Worm (Caenorhabditis elegans): ENCODE data around the gene sph-1.

sph-1 gene

ce11 chrIV:8133536-8133935 is at the start of gene sph-1:
sph-1 (minus strand) TSS chrIV:8133558.
- TF ChIP-seq ztf-29 (GFP tag; IDR thresholded peaks at IDR 0.05) (no peak), ztf-23 (GFP tag; IDR thresholded peaks at IDR 0.05) (no peak), T22C8.4 (GFP tag; IDR thresholded peaks at IDR 0.05) (no peak), med-1 (GFP tag; optimal IDR thresholded peaks at IDR 0.05; ENCODE audit: insufficient read depth) (no peak), cog-1 (tag; optimal IDR thresholded peaks at IDR 0.05) (no peak), klf-2 (GFP tag; conservative IDR thresholded peaks at IDR 0.05) (no peak), flt-1 (GFP tag; IDR thresholded peaks at IDR 0.05) (no peak), tab-1 (GFP tag; IDR thresholded peaks at IDR 0.05) (no peak)

- TF ChIP-seq cog-1 (tag; optimal IDR thresholded peaks at IDR 0.05) (no peak), ztf-29 (GFP tag; IDR thresholded peaks at IDR 0.05) (no peak)
Measured at ce11 chrIV:8182566-8182965, 49.2 kb upstream of the sph-1 start.

- no peak for TF ChIP-seq cog-1 (tag; optimal IDR thresholded peaks at IDR 0.05)
- TF ChIP-seq ztf-23 (GFP tag; IDR thresholded peaks at IDR 0.05) = no peak
- TF ChIP-seq ztf-29 (GFP tag; IDR thresholded peaks at IDR 0.05) = no peak
- TF ChIP-seq ref-1 (GFP tag; conservative IDR thresholded peaks at IDR 0.05) = no peak
- no peak for TF ChIP-seq med-1 (GFP tag; optimal IDR thresholded peaks at IDR 0.05; ENCODE audit: insufficient read depth)
- TF ChIP-seq flt-1 (GFP tag; IDR thresholded peaks at IDR 0.05) = no peak
- TF ChIP-seq tab-1 (GFP tag; IDR thresholded peaks at IDR 0.05) = no peak
- no peak for TF ChIP-seq klf-2 (GFP tag; conservative IDR thresholded peaks at IDR 0.05)
- no peak for TF ChIP-seq T22C8.4 (GFP tag; IDR thresholded peaks at IDR 0.05)
Measured at ce11 chrIV:8181404-8181803, 48.0 kb upstream of the sph-1 start.

ce11 chrIV:8175686-8176532 is 42.6 kb upstream of the sph-1 start, which contains the start of gene pct-1:
pct-1 (plus strand) TSS chrIV:8176482.
- TF ChIP-seq T22C8.4 (GFP tag; IDR thresholded peaks at IDR 0.05) = no peak
- no peak for TF ChIP-seq med-1 (GFP tag; optimal IDR thresholded peaks at IDR 0.05; ENCODE audit: insufficient read depth)
- TF ChIP-seq cog-1 (tag; optimal IDR thresholded peaks at IDR 0.05) = no peak
- TF ChIP-seq tab-1 (GFP tag; IDR thresholded peaks at IDR 0.05) = no peak
- TF ChIP-seq flt-1 (GFP tag; IDR thresholded peaks at IDR 0.05) = no peak
- no peak for TF ChIP-seq ztf-23 (GFP tag; IDR thresholded peaks at IDR 0.05)
- no peak for TF ChIP-seq ztf-29 (GFP tag; IDR thresholded peaks at IDR 0.05)
- TF ChIP-seq ref-1 (GFP tag; conservative IDR thresholded peaks at IDR 0.05) = no peak
- TF ChIP-seq klf-2 (GFP tag; conservative IDR thresholded peaks at IDR 0.05) = no peak

ce11 chrIV:8174792-8175191 is 41.4 kb upstream of the sph-1 start:
- TF ChIP-seq T22C8.4 (GFP tag; IDR thresholded peaks at IDR 0.05) (no peak), flt-1 (GFP tag; IDR thresholded peaks at IDR 0.05) (no peak), cog-1 (tag; optimal IDR thresholded peaks at IDR 0.05) (no peak), ref-1 (GFP tag; conservative IDR thresholded peaks at IDR 0.05) (no peak), ztf-23 (GFP tag; IDR thresholded peaks at IDR 0.05) (no peak), ztf-29 (GFP tag; IDR thresholded peaks at IDR 0.05) (no peak), klf-2 (GFP tag; conservative IDR thresholded peaks at IDR 0.05) (no peak), med-1 (GFP tag; optimal IDR thresholded peaks at IDR 0.05; ENCODE audit: insufficient read depth) (no peak), tab-1 (GFP tag; IDR thresholded peaks at IDR 0.05) (no peak)

- TF ChIP-seq klf-2 (GFP tag; conservative IDR thresholded peaks at IDR 0.05) (no peak), cog-1 (tag; optimal IDR thresholded peaks at IDR 0.05) (no peak), ztf-23 (GFP tag; IDR thresholded peaks at IDR 0.05) (no peak), tab-1 (GFP tag; IDR thresholded peaks at IDR 0.05) (no peak), med-1 (GFP tag; optimal IDR thresholded peaks at IDR 0.05; ENCODE audit: insufficient read depth) (no peak), ref-1 (GFP tag; conservative IDR thresholded peaks at IDR 0.05) (no peak), ztf-29 (GFP tag; IDR thresholded peaks at IDR 0.05) (no peak), flt-1 (GFP tag; IDR thresholded peaks at IDR 0.05) (no peak), T22C8.4 (GFP tag; IDR thresholded peaks at IDR 0.05) (no peak)
Measured at ce11 chrIV:8173610-8174009, 40.3 kb upstream of the sph-1 start.

ce11 chrIV:8171376-8171775 is 38.0 kb upstream of the sph-1 start:
- TF ChIP-seq cog-1 (tag; optimal IDR thresholded peaks at IDR 0.05) = no peak
- no peak for TF ChIP-seq flt-1 (GFP tag; IDR thresholded peaks at IDR 0.05)
- no peak for TF ChIP-seq ztf-23 (GFP tag; IDR thresholded peaks at IDR 0.05)
- no peak for TF ChIP-seq med-1 (GFP tag; optimal IDR thresholded peaks at IDR 0.05; ENCODE audit: insufficient read depth)
- TF ChIP-seq klf-2 (GFP tag; conservative IDR thresholded peaks at IDR 0.05) = no peak
- TF ChIP-seq T22C8.4 (GFP tag; IDR thresholded peaks at IDR 0.05) = no peak
- TF ChIP-seq ref-1 (GFP tag; conservative IDR thresholded peaks at IDR 0.05) = no peak
- no peak for TF ChIP-seq tab-1 (GFP tag; IDR thresholded peaks at IDR 0.05)
- no peak for TF ChIP-seq ztf-29 (GFP tag; IDR thresholded peaks at IDR 0.05)

- TF ChIP-seq ztf-29 (GFP tag; IDR thresholded peaks at IDR 0.05) (no peak), med-1 (GFP tag; optimal IDR thresholded peaks at IDR 0.05; ENCODE audit: insufficient read depth) (no peak), klf-2 (GFP tag; conservative IDR thresholded peaks at IDR 0.05) (no peak), tab-1 (GFP tag; IDR thresholded peaks at IDR 0.05) (no peak), cog-1 (tag; optimal IDR thresholded peaks at IDR 0.05) (peak; percentile 57), T22C8.4 (GFP tag; IDR thresholded peaks at IDR 0.05) (no peak), ztf-23 (GFP tag; IDR thresholded peaks at IDR 0.05) (no peak), ref-1 (GFP tag; conservative IDR thresholded peaks at IDR 0.05) (no peak)
Measured at ce11 chrIV:8170264-8170663, 36.9 kb upstream of the sph-1 start.

ce11 chrIV:8169674-8170073 is 36.3 kb upstream of the sph-1 start, which contains the start of gene C07G1.15:
C07G1.15 (plus strand) TSS chrIV:8169974.
- no peak for TF ChIP-seq cog-1 (tag; optimal IDR thresholded peaks at IDR 0.05)
- no peak for TF ChIP-seq ref-1 (GFP tag; conservative IDR thresholded peaks at IDR 0.05)
- no peak for TF ChIP-seq tab-1 (GFP tag; IDR thresholded peaks at IDR 0.05)
- TF ChIP-seq T22C8.4 (GFP tag; IDR thresholded peaks at IDR 0.05) = no peak

ce11 chrIV:8168660-8169059 is 35.3 kb upstream of the sph-1 start, which contains the start of gene clec-52:
clec-52 (minus strand) TSS chrIV:8168760.
- TF ChIP-seq klf-2 (GFP tag; conservative IDR thresholded peaks at IDR 0.05) (no peak), T22C8.4 (GFP tag; IDR thresholded peaks at IDR 0.05) (no peak), tab-1 (GFP tag; IDR thresholded peaks at IDR 0.05) (no peak)
